Fruit fly (Drosophila melanogaster) S2 (cell line): Measurements from ENCODE around the gene CG15336.

Experiments
- CG8478 ChIP-seq: fragments of >200 bp; optimal IDR thresholded peaks from 2 replicates; lab custom pipeline; 2018
- CTCF ChIP-seq, 2 experiments: fragments of >200 bp; optimal IDR thresholded peaks; 2 replicates each; lab custom pipeline; 2018

DNA sequence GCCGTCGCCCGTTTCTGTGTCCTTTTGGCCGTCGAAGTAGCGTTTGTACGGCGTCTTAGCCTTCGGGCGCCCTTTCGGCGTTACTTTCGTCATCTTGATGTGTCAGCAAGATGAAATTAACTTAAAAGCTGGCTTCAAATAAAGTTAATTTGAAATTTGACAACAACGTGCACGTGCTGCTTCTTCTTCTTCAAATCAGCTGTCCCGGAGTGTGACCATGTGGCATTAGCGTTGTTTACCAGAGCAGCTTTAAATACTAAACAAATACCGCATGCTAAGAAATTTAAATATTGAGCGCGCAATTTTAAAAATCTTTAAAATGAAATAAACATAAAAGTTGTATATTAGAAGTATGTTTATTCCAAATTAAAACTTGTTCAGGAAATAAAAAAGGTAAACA is 26.8 kb upstream of the CG15336 start, which contains the start of gene CG2260:
- TF ChIP-seq CG8478 (lab: Kevin White, UChicago) (no peak), CTCF (optimal IDR thresholded peaks at IDR 0.05; lab: Kevin White, UChicago) (no peak)
